Fruit fly (Drosophila melanogaster) whole organism, pupa: Measurements from ENCODE around the gene Gart.

Experiments used
- CG12605 ChIP-seq: fragments of 200-800 bp; sonication (Bioruptor generic); IDR thresholded peaks from 2 replicates; pipeline ENCODE4 v1.3.6; 2022; ENCODE audit warnings: missing biosample characterization, missing genetic modification characterization
- CG13204 ChIP-seq: fragments of 200-800 bp; sonication (Bioruptor generic); optimal IDR thresholded peaks from 2 replicates; lab custom pipeline; 2018; ENCODE audit warnings: missing biosample characterization, mild to moderate bottlenecking, missing genetic modification characterization, moderate library complexity
- CG32121 ChIP-seq: fragments of 200-800 bp; sonication (Bioruptor generic); IDR thresholded peaks from 2 replicates; pipeline ENCODE4 v1.3.6; 2022; ENCODE audit warnings: missing biosample characterization, missing genetic modification characterization
- CG8301 ChIP-seq: fragments of 200-800 bp; sonication (Bioruptor generic); optimal IDR thresholded peaks from 2 replicates; lab custom pipeline; 2018; ENCODE audit warnings: missing biosample characterization, mild to moderate bottlenecking, missing genetic modification characterization
- EcR ChIP-seq: fragments of 200-800 bp; sonication (Bioruptor generic); optimal IDR thresholded peaks from 3 replicates; lab custom pipeline; 2019; ENCODE audit warnings: missing biosample characterization, missing genetic modification characterization, mild to moderate bottlenecking, moderate library complexity, missing genetic modification reagents
- Ets98B ChIP-seq: fragments of 200-800 bp; sonication (Bioruptor generic); IDR thresholded peaks from 2 replicates; pipeline ENCODE4 v1.3.6; 2022; ENCODE audit warnings: missing biosample characterization, missing genetic modification characterization
- Pif1A ChIP-seq: fragments of 200-800 bp; sonication (Bioruptor generic); optimal IDR thresholded peaks from 3 replicates; lab custom pipeline; 2016; ENCODE audit warnings: missing biosample characterization, missing genetic modification characterization
- gl ChIP-seq: fragments of 200-800 bp; sonication (Bioruptor generic); optimal IDR thresholded peaks from 2 replicates; lab custom pipeline; 2018; ENCODE audit warnings: missing biosample characterization, mild to moderate bottlenecking, missing genetic modification characterization
- rn ChIP-seq: fragments of 200-800 bp; sonication (Bioruptor generic); IDR thresholded peaks from 2 replicates; pipeline ENCODE4 v1.3.6; 2022; ENCODE audit warnings: missing biosample characterization, missing genetic modification characterization

- TF ChIP-seq Pif1A (GFP tag; lab: Kevin White, UChicago) = no peak
- TF ChIP-seq gl (tag; lab: Kevin White, UChicago) = no peak
- peak; percentile 39; the same call in 1 of the 2 replicates for TF ChIP-seq Ets98B (GFP tag; lab: Robert Waterston, UW)
- TF ChIP-seq CG32121 (GFP tag; lab: Robert Waterston, UW) = peak; percentile 45; the same call in 1 of the 2 replicates
- TF ChIP-seq CG13204 (GFP tag; lab: Kevin White, UChicago) = no peak
- no peak for TF ChIP-seq CG8301 (tag; lab: Kevin White, UChicago)
- TF ChIP-seq EcR (GFP tag; lab: Kevin White, UChicago) = no peak
- TF ChIP-seq CG12605 = peak; percentile 44
- TF ChIP-seq rn (GFP tag; lab: Robert Waterston, UW) = no peak
Measured at dm6 chr2L:7049680-7050289, 26.1 kb upstream of the Gart start.
